Worm (Caenorhabditis elegans) whole organism, young adult: Measurements from ENCODE around the gene srh-287.

Experiments used
- B0019.2 ChIP-seq: fragments of 200-800 bp; sonication (Bioruptor generic); conservative IDR thresholded peaks from 2 replicates; pipeline ENCODE4 v1.3.6; 2022; ENCODE audit warnings: missing genetic modification reagents, missing genetic modification characterization, missing compliant biosample characterization
- B0261.1 ChIP-seq: sonication (generic microtip); optimal IDR thresholded peaks from 2 replicates; lab custom pipeline; 2016; ENCODE audit warnings: mild to moderate bottlenecking, missing genetic modification characterization, moderate library complexity, missing compliant biosample characterization
- B0336.3 ChIP-seq: fragments of 200-800 bp; sonication (Bioruptor generic); IDR thresholded peaks from 2 replicates; pipeline ENCODE4 v1.3.6; 2022; ENCODE audit warnings: missing genetic modification characterization, missing compliant biosample characterization
- C17E4.6 ChIP-seq: fragments of 200-800 bp; sonication (Bioruptor generic); IDR thresholded peaks from 2 replicates; pipeline ENCODE4 v1.3.6; 2022; ENCODE audit warnings: missing genetic modification reagents, missing genetic modification characterization, missing compliant biosample characterization
- F23B12.7 ChIP-seq: sonication (generic microtip); optimal IDR thresholded peaks from 2 replicates; lab custom pipeline; 2017; ENCODE audit warnings: missing genetic modification characterization, mild to moderate bottlenecking, missing compliant biosample characterization, antibody characterized with exemption, moderate library complexity; ENCODE audit not compliant: insufficient read depth
- F49E8.2 ChIP-seq: sonication (generic microtip); optimal IDR thresholded peaks from 3 replicates; lab custom pipeline; 2017; ENCODE audit warnings: missing genetic modification characterization, mild to moderate bottlenecking, missing compliant biosample characterization, antibody characterized with exemption, moderate library complexity; ENCODE audit not compliant: insufficient read depth
- F52B5.7 ChIP-seq: sonication (generic microtip); optimal IDR thresholded peaks from 2 replicates; lab custom pipeline; 2016; ENCODE audit warnings: mild to moderate bottlenecking, missing genetic modification characterization, missing compliant biosample characterization
- F55B11.4 ChIP-seq: sonication (generic microtip); optimal IDR thresholded peaks from 2 replicates; lab custom pipeline; 2016; ENCODE audit warnings: missing compliant biosample characterization, missing genetic modification characterization, borderline replicate concordance; ENCODE audit not compliant: insufficient read depth
- T07F8.4 ChIP-seq: sonication (generic microtip); optimal IDR thresholded peaks from 2 replicates; lab custom pipeline; 2016; ENCODE audit warnings: mild to moderate bottlenecking, missing genetic modification characterization, moderate library complexity, missing compliant biosample characterization
- T26A5.8 ChIP-seq: sonication (generic microtip); optimal IDR thresholded peaks from 2 replicates; lab custom pipeline; 2016; ENCODE audit warnings: missing genetic modification characterization, missing compliant biosample characterization
- athp-1 ChIP-seq: sonication (generic microtip); optimal IDR thresholded peaks from 2 replicates; lab custom pipeline; 2017; ENCODE audit warnings: mild to moderate bottlenecking, missing genetic modification characterization, missing compliant biosample characterization
- attf-6 ChIP-seq: fragments of 200-800 bp; sonication (Bioruptor generic); IDR thresholded peaks from 2 replicates; pipeline ENCODE4 v1.3.6; 2022; ENCODE audit warnings: missing genetic modification reagents, missing genetic modification characterization, missing compliant biosample characterization
- ccch-3 ChIP-seq: fragments of 200-800 bp; sonication (Bioruptor generic); optimal IDR thresholded peaks from 2 replicates; lab custom pipeline; 2018; ENCODE audit warnings: mild to moderate bottlenecking, missing genetic modification characterization, missing compliant biosample characterization
- ceh-40 ChIP-seq: fragments of 200-800 bp; sonication (Bioruptor generic); IDR thresholded peaks from 2 replicates; pipeline ENCODE4 v1.3.6; 2022; ENCODE audit warnings: missing genetic modification characterization, missing compliant biosample characterization
- ceh-91 ChIP-seq: fragments of 200-800 bp; sonication (Bioruptor generic); IDR thresholded peaks from 2 replicates; pipeline ENCODE4 v1.3.6; 2022; ENCODE audit warnings: missing genetic modification reagents, missing genetic modification characterization, missing compliant biosample characterization
- efl-1 ChIP-seq: fragments of 150-350 bp; optimal IDR thresholded peaks from 2 replicates; lab custom pipeline; 2014; ENCODE audit warnings: missing biosample characterization, missing genetic modification reagents, missing genetic modification characterization
- fkh-3 ChIP-seq: sonication (generic microtip); optimal IDR thresholded peaks from 2 replicates; lab custom pipeline; 2016; ENCODE audit warnings: mild to moderate bottlenecking, missing genetic modification characterization, missing compliant biosample characterization
- gei-17 ChIP-seq: fragments of 200-800 bp; sonication (Bioruptor generic); optimal IDR thresholded peaks from 2 replicates; lab custom pipeline; 2018; ENCODE audit warnings: mild to moderate bottlenecking, missing genetic modification characterization, missing compliant biosample characterization
- hlh-12 ChIP-seq: sonication (generic microtip); optimal IDR thresholded peaks from 2 replicates; lab custom pipeline; 2016; ENCODE audit warnings: missing genetic modification characterization, missing compliant biosample characterization
- hrde-1 ChIP-seq: sonication (generic microtip); optimal IDR thresholded peaks from 2 replicates; lab custom pipeline; 2016; ENCODE audit warnings: missing genetic modification characterization, mild to moderate bottlenecking, missing compliant biosample characterization, moderate library complexity, missing genotype, missing genetic modification reagents, borderline replicate concordance
- hsf-1 ChIP-seq: fragments of 200-800 bp; sonication (Bioruptor generic); IDR thresholded peaks from 2 replicates; pipeline ENCODE4 v1.3.6; 2022; ENCODE audit warnings: missing genetic modification reagents, missing genetic modification characterization, missing compliant biosample characterization
- let-607 ChIP-seq, 2 experiments: fragments of 200-800 bp in 1 of 2; sonication (Bioruptor generic) in 1 of 2; sonication (generic microtip) in 1 of 2; optimal IDR thresholded peaks; 2 replicates each; lab custom pipeline; 2016 to 2018; ENCODE audit warnings: mild to moderate bottlenecking in 2 of 2, missing compliant biosample characterization in 2 of 2, missing genetic modification characterization in 2 of 2, moderate library complexity in 2 of 2, missing genotype in 1 of 2
- lin-35 ChIP-seq, 3 experiments: fragments of 150-350 bp in 2 of 3; sonication (generic microtip) in 1 of 3; optimal IDR thresholded peaks; 2 replicates each; lab custom pipeline; 2014 to 2018; ENCODE audit warnings: missing biosample characterization in 3 of 3, missing genetic modification characterization in 3 of 3, missing genetic modification reagents in 3 of 3
- lin-54 ChIP-seq: fragments of 200-800 bp; sonication (Bioruptor generic); optimal IDR thresholded peaks from 2 replicates; lab custom pipeline; 2018; ENCODE audit warnings: mild to moderate bottlenecking, missing genetic modification characterization, missing compliant biosample characterization
- madf-6 ChIP-seq: fragments of 200-800 bp; sonication (Bioruptor generic); IDR thresholded peaks from 2 replicates; pipeline ENCODE4 v1.3.6; 2022; ENCODE audit warnings: missing genetic modification reagents, missing genetic modification characterization, missing compliant biosample characterization
- mcd-1 ChIP-seq: fragments of 200-800 bp; sonication (Bioruptor generic); IDR thresholded peaks from 2 replicates; pipeline ENCODE4 v1.3.6; 2022; ENCODE audit warnings: missing genetic modification reagents, missing genetic modification characterization, missing compliant biosample characterization
- mel-28 ChIP-seq: sonication (generic microtip); optimal IDR thresholded peaks from 2 replicates; lab custom pipeline; 2016; ENCODE audit warnings: borderline replicate concordance, mild to moderate bottlenecking, missing genetic modification characterization, missing compliant biosample characterization
- mes-4 ChIP-seq: sonication (generic microtip); optimal IDR thresholded peaks from 2 replicates; lab custom pipeline; 2016; ENCODE audit warnings: missing genotype, missing genetic modification characterization, missing compliant biosample characterization
- nfya-1 ChIP-seq: sonication (generic microtip); optimal IDR thresholded peaks from 2 replicates; lab custom pipeline; 2017; ENCODE audit warnings: antibody characterized with exemption, missing compliant biosample characterization, missing genetic modification characterization, borderline replicate concordance; ENCODE audit not compliant: insufficient read depth
- nhr-27 ChIP-seq: fragments of 200-800 bp; sonication (Bioruptor generic); optimal IDR thresholded peaks from 2 replicates; lab custom pipeline; 2018; ENCODE audit warnings: mild to moderate bottlenecking, missing genetic modification characterization, moderate library complexity, missing compliant biosample characterization
- nhr-90 ChIP-seq: sonication (generic microtip); optimal IDR thresholded peaks from 2 replicates; lab custom pipeline; 2016; ENCODE audit warnings: missing genotype, mild to moderate bottlenecking, missing genetic modification characterization, missing compliant biosample characterization
- pbrm-1 ChIP-seq: fragments of 200-800 bp; sonication (Bioruptor generic); IDR thresholded peaks from 2 replicates; pipeline ENCODE4 v1.3.6; 2022; ENCODE audit warnings: missing genetic modification reagents, missing genetic modification characterization, missing compliant biosample characterization
- repo-1 ChIP-seq: sonication (generic microtip); optimal IDR thresholded peaks from 2 replicates; lab custom pipeline; 2017; ENCODE audit warnings: mild to moderate bottlenecking, missing genetic modification characterization, missing compliant biosample characterization
- rpc-1 ChIP-seq, 2 experiments: fragments of 150-350 bp in 1 of 2; sonication (generic microtip) in 1 of 2; optimal IDR thresholded peaks; 2 replicates each; lab custom pipeline; 2014 to 2018; ENCODE audit warnings: missing biosample characterization in 1 of 2, missing genetic modification characterization in 1 of 2, missing genetic modification reagents in 1 of 2, missing genotype in 1 of 2
- sea-2 ChIP-seq: fragments of 200-800 bp; sonication (Bioruptor generic); IDR thresholded peaks from 2 replicates; pipeline ENCODE4 v1.3.6; 2022; ENCODE audit warnings: missing genetic modification characterization, missing compliant biosample characterization
- tbp1 ChIP-seq: fragments of 200-800 bp; sonication (Bioruptor generic); optimal IDR thresholded peaks from 2 replicates; lab custom pipeline; 2018; ENCODE audit warnings: mild to moderate bottlenecking, missing genetic modification characterization, missing compliant biosample characterization
- ztf-25 ChIP-seq: fragments of 200-800 bp; sonication (Bioruptor generic); IDR thresholded peaks from 2 replicates; pipeline ENCODE4 v1.3.6; 2022; ENCODE audit warnings: missing genetic modification reagents, missing genetic modification characterization, missing compliant biosample characterization
- ztf-28 ChIP-seq: fragments of 200-800 bp; sonication (Bioruptor generic); IDR thresholded peaks from 2 replicates; pipeline ENCODE4 v1.3.6; 2022; ENCODE audit warnings: missing genetic modification reagents, missing genetic modification characterization, missing compliant biosample characterization
- ztf-3 ChIP-seq: fragments of 200-800 bp; sonication (Bioruptor generic); optimal IDR thresholded peaks from 2 replicates; lab custom pipeline; 2018; ENCODE audit warnings: mild to moderate bottlenecking, missing genetic modification characterization, missing compliant biosample characterization

The srh-287 gene

ce11 chrV:17798789-17799188 lies 1.8 kb upstream of the srh-287 start, which contains the start of gene srx-18 (continued):
- TF ChIP-seq ceh-91 (GFP tag; lab: Robert Waterston, UW) (no peak), B0261.1 (no peak), fkh-3 (tag; lab: Kevin White, UChicago) (no peak), F52B5.7 (tag; lab: Kevin White, UChicago) (no peak), madf-6 (GFP tag; lab: Robert Waterston, UW) (no peak), ztf-25 (GFP tag; lab: Robert Waterston, UW) (no peak)
- TF ChIP-seq, all 124 proteins: peak for 0

ce11 chrV:17802519-17802918 lies 1.9 kb downstream of the srh-287 start, which contains the start of the genes Y94A7B.11 and srh-292:
Y94A7B.11 (minus strand) TSS chrV:17802619.
srh-292 (plus strand) TSS chrV:17802769.
- no peak for TF ChIP-seq ztf-3 (GFP tag; lab: Kevin White, UChicago)
- no peak for TF ChIP-seq gei-17
- TF ChIP-seq lin-35 (GFP tag; optimal IDR thresholded peaks at IDR 0.05; lab: Kevin White, UChicago): no peak
- no peak for TF ChIP-seq let-607 (tag; optimal IDR thresholded peaks at IDR 0.05; lab: Kevin White, UChicago)
- no peak for TF ChIP-seq ztf-28 (GFP tag; lab: Robert Waterston, UW)
- no peak for TF ChIP-seq B0019.2 (GFP tag; lab: Robert Waterston, UW)
- no peak for TF ChIP-seq rpc-1 (optimal IDR thresholded peaks at IDR 0.05; lab: Kevin White, UChicago)
- no peak for TF ChIP-seq rpc-1 (tag; optimal IDR thresholded peaks at IDR 0.05; lab: Kevin White, UChicago)
- TF ChIP-seq efl-1 (GFP tag; lab: Kevin White, UChicago): no peak
- TF ChIP-seq hsf-1 (GFP tag; lab: Robert Waterston, UW): no peak

- TF ChIP-seq T07F8.4 (tag; lab: Kevin White, UChicago) (no peak), ccch-3 (GFP tag; lab: Kevin White, UChicago) (no peak), pbrm-1 (no peak), hrde-1 (no peak), attf-6 (no peak), nfya-1 (tag; lab: Kevin White, UChicago) (no peak), mes-4 (tag; lab: Kevin White, UChicago) (no peak), F55B11.4 (no peak), mcd-1 (GFP tag; lab: Robert Waterston, UW) (no peak), sea-2 (GFP tag; lab: Robert Waterston, UW) (no peak), ceh-40 (GFP tag; lab: Robert Waterston, UW) (no peak), F49E8.2 (tag; lab: Kevin White, UChicago) (no peak), nhr-27 (no peak), B0019.2 (GFP tag; lab: Robert Waterston, UW) (no peak), lin-54 (GFP tag; lab: Kevin White, UChicago) (no peak), mel-28 (tag; lab: Kevin White, UChicago) (no peak), F23B12.7 (tag; lab: Kevin White, UChicago) (no peak), nhr-90 (no peak)
- TF ChIP-seq, all 124 proteins: peak for 0
Measured at ce11 chrV:17805323-17805722, 4.7 kb downstream of the srh-287 start, which contains the start of gene srh-291. srh-291 (plus strand) TSS chrV:17805623.

ce11 chrV:17810053-17810452 lies 9.4 kb downstream of the srh-287 start, which contains the start of gene srh-296:
srh-296 (plus strand) TSS chrV:17810353.
- TF ChIP-seq nhr-90 (no peak), let-607 (tag; optimal IDR thresholded peaks at IDR 0.05; lab: Kevin White, UChicago) (no peak), tbp1 (no peak), hlh-12 (tag; lab: Kevin White, UChicago) (no peak), repo-1 (tag; lab: Kevin White, UChicago) (no peak), B0336.3 (GFP tag; lab: Robert Waterston, UW) (no peak), athp-1 (tag; lab: Kevin White, UChicago) (no peak), hsf-1 (GFP tag; lab: Robert Waterston, UW) (no peak), T26A5.8 (no peak), mes-4 (tag; lab: Kevin White, UChicago) (no peak), F49E8.2 (tag; lab: Kevin White, UChicago) (no peak), hrde-1 (no peak), C17E4.6 (GFP tag; lab: Robert Waterston, UW) (no peak)
